Fruit fly (Drosophila melanogaster): ENCODE data around the gene CG43725.

The CG43725 gene

dm6 chr2L:11100516-11101061 is 25.3 kb downstream of the CG43725 start, which contains the start of gene Ge-1 (continued):
- TF ChIP-seq C15 (GFP tag; IDR thresholded peaks at IDR 0.05) (no peak), CG4820 (GFP tag; optimal IDR thresholded peaks at IDR 0.05) (no peak), Neu2 (GFP tag; optimal IDR thresholded peaks at IDR 0.05; ENCODE audit: borderline replicate concordance) (no peak), CG34376 (GFP tag; optimal IDR thresholded peaks at IDR 0.05) (no peak), PHDP (tag; optimal IDR thresholded peaks at IDR 0.05) (no peak), CG32772 (GFP tag; IDR thresholded peaks at IDR 0.05) (peak; percentile 79), CG18599 (GFP tag; optimal IDR thresholded peaks at IDR 0.05) (no peak), Mad (GFP tag; optimal IDR thresholded peaks at IDR 0.05) (no peak), CG13287 (GFP tag; IDR thresholded peaks at IDR 0.05; ENCODE audit: partially characterized antibody) (peak; percentile 69), sna (GFP tag; IDR thresholded peaks at IDR 0.05; ENCODE audit: partially characterized antibody) (no peak; the same call in 1 of the 2 replicates), dmrt99B (tag; optimal IDR thresholded peaks at IDR 0.05) (no peak), Meics (GFP tag; optimal IDR thresholded peaks at IDR 0.05) (no peak), wek (GFP tag; optimal IDR thresholded peaks at IDR 0.05) (no peak), bab2 (GFP tag; optimal IDR thresholded peaks at IDR 0.05) (no peak), CG34224 (GFP tag; IDR thresholded peaks at IDR 0.05; ENCODE audit: partially characterized antibody) (peak; percentile 36), ftz-f1 (GFP tag; optimal IDR thresholded peaks at IDR 0.05) (peak; percentile 3), Atf3 (GFP tag; optimal IDR thresholded peaks at IDR 0.05) (no peak), CG18476 (GFP tag; optimal IDR thresholded peaks at IDR 0.05) (no peak), CG8281 (tag; optimal IDR thresholded peaks at IDR 0.05) (no peak), CG8765 (GFP tag; IDR thresholded peaks at IDR 0.05) (no peak), Max (GFP tag; optimal IDR thresholded peaks at IDR 0.05) (no peak), prd (optimal IDR thresholded peaks at IDR 0.05) (no peak), prd (GFP tag; IDR thresholded peaks at IDR 0.05) (peak; percentile 24; the same call in 1 of the 3 replicates), zfh2 (GFP tag; optimal IDR thresholded peaks at IDR 0.05) (no peak), CkIIα-i1 (GFP tag; IDR thresholded peaks at IDR 0.05) (no peak), CG10147 (GFP tag; optimal IDR thresholded peaks at IDR 0.05) (no peak), Pdp1 (GFP tag; optimal IDR thresholded peaks at IDR 0.05) (no peak), CG18764 (GFP tag; optimal IDR thresholded peaks at IDR 0.05) (peak; percentile 2), CG13424 (tag; optimal IDR thresholded peaks at IDR 0.05) (no peak), BEAF-32 (GFP tag; optimal IDR thresholded peaks at IDR 0.05) (peak; percentile 63), Myb (GFP tag; optimal IDR thresholded peaks at IDR 0.05) (peak; percentile 98), sc (optimal IDR thresholded peaks at IDR 0.05) (no peak), sc (GFP tag; optimal IDR thresholded peaks at IDR 0.05) (no peak), HmgZ (tag; optimal IDR thresholded peaks at IDR 0.05) (peak; percentile 38), nom (GFP tag; optimal IDR thresholded peaks at IDR 0.05) (no peak), CG4617 (GFP tag; optimal IDR thresholded peaks at IDR 0.05; ENCODE audit: borderline replicate concordance) (peak; percentile 30), dpn (GFP tag; optimal IDR thresholded peaks at IDR 0.05) (no peak), crol (GFP tag; IDR thresholded peaks at IDR 0.05) (no peak), danr (GFP tag; IDR thresholded peaks at IDR 0.05) (no peak), ranshi (GFP tag; IDR thresholded peaks at IDR 0.05) (no peak), CG10959 (GFP tag; IDR thresholded peaks at IDR 0.05) (no peak), CG34422 (GFP tag; IDR thresholded peaks at IDR 0.05) (peak; percentile 84; the same call in 2 of the 3 replicates), toy (GFP tag; IDR thresholded peaks at IDR 0.05) (no peak), ken (GFP tag; IDR thresholded peaks at IDR 0.05) (no peak), CG17802 (tag; optimal IDR thresholded peaks at IDR 0.05) (no peak), abd-A (tag; optimal IDR thresholded peaks at IDR 0.05) (no peak), CG2116 (GFP tag; optimal IDR thresholded peaks at IDR 0.05) (peak; percentile 67), kah (GFP tag; optimal IDR thresholded peaks at IDR 0.05) (no peak), Atf-2 (GFP tag; optimal IDR thresholded peaks at IDR 0.05) (no peak), trem (tag; optimal IDR thresholded peaks at IDR 0.05) (peak; percentile 47), emc (GFP tag; optimal IDR thresholded peaks at IDR 0.05) (no peak)
